Fruit fly (Drosophila melanogaster): Measurements from ENCODE around the gene CG12983.

DNA sequence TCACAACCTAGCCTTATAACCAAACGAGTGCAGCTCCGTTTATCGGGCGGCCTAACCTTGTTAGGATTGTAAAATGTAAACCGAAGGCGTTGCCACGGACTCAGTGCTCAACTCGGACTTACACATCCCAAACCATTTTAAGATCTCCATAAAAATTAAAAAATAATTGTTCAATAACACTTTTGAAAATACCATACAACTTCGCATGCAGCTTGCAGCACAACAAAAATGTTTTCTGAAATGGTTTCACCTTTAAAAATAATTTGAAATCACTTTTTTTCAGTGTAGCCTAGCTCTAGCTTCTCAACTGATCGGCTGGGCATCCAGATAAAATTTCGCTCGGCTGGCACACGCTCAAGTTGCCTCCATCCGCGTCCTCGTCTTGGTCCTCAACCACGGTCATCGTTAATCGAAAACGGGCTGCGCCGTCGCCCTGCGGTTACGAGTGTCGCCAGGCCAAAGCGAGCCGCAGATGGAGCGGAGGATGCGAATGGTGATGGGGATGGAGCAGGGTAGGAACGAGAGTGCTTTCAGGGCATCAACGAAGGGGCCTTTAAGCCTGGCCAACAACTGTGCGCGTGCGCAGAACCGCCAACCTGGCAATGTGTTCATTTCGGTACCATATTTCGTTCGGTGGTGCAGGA, 15.0 kb downstream of the CG12983 start:
- TF ChIP-seq Hr39 (optimal IDR thresholded peaks at IDR 0.05) (no peak), klu (GFP tag; IDR thresholded peaks at IDR 0.05) (no peak), CG10431 (GFP tag; optimal IDR thresholded peaks at IDR 0.05) (no peak), dati (GFP tag; IDR thresholded peaks at IDR 0.05) (no peak), vvl (GFP tag; IDR thresholded peaks at IDR 0.05) (no peak), p53 (GFP tag; optimal IDR thresholded peaks at IDR 0.05) (no peak), CG4707 (GFP tag; optimal IDR thresholded peaks at IDR 0.05) (no peak), chif (GFP tag; optimal IDR thresholded peaks at IDR 0.05) (no peak), H2.0 (GFP tag; IDR thresholded peaks at IDR 0.05) (no peak), ssp (GFP tag; IDR thresholded peaks at IDR 0.05) (no peak), gsb (GFP tag; IDR thresholded peaks at IDR 0.05) (no peak), Rfx (GFP tag; IDR thresholded peaks at IDR 0.05) (no peak)
